Fruit fly (Drosophila melanogaster): ENCODE measurements around the gene Dhc64C.

The Dhc64C gene

DNA sequence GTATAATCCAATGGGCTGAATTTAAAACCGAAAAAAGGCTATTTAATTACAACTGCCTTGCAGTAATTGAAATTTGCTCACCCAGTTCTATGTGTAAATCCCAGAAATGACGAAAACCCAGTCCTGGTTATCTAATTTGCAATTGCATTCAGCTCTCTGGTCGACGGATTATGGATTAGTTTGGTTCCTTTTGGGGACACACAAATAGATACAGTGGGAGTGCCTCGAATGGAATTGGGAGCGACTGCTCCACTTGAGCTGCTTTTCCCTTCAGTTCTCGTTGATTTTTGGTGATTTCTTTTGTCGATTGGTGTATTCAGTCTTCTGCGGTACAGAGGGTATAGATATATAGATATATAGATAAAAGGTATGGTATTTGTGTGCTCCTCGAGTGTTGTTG lies 8.0 kb upstream of the Dhc64C start, which contains the start of gene CG13708:
Gene CG13708, minus strand, starts transcription at position 101 of the 400 bp plus-strand sequence.
- TF ChIP-seq sv (GFP tag; optimal IDR thresholded peaks at IDR 0.05): no peak
- TF ChIP-seq Vsx2 (GFP tag; optimal IDR thresholded peaks at IDR 0.05; ENCODE audit: partially characterized antibody): no peak
- no peak for TF ChIP-seq CrebA (GFP tag; optimal IDR thresholded peaks at IDR 0.05; ENCODE audit: borderline replicate concordance)
- no peak for TF ChIP-seq tai (GFP tag; optimal IDR thresholded peaks at IDR 0.05)
- TF ChIP-seq Dif (GFP tag; optimal IDR thresholded peaks at IDR 0.05; ENCODE audit: partially characterized antibody): no peak
- no peak for TF ChIP-seq Hnf4 (GFP tag; optimal IDR thresholded peaks at IDR 0.05)
- TF ChIP-seq jim (GFP tag; optimal IDR thresholded peaks at IDR 0.05): no peak
- TF ChIP-seq psq (GFP tag; optimal IDR thresholded peaks at IDR 0.05): no peak

DNA sequence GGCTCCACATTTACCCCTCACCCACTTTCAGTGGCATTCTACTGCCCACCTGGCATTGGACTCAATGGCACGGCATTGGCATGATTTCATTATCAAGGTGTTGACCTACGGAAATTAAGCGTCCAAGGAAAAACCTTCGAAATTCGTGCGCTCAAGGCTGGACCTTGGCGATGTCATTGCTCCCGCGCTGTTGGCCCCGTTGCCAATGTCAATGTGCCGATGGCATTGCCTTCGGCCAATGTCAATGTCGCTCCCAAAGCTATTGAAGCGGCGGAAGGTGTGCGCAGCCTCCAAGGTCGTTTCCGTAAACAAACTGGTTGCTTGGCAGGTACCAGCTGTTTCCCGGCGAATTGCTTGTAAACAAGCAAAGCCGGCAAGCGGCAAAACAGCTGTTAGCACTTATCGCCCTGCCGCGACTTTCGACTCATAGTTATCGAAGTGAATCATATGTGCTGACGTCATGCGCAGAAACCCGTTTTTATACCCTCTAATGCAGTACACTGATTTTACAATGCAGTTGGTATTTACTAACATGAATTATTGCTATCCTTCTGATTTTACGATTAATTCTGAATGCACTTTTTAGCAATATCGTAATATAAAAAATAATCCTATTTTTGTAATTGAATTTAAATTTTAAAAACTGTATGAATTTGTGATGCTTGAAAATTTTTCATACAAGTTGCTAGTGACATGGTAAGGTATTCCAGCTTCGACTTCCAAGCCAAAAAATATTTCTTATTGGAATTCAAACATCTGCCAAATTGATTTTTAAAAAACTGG lies 940 bp downstream of the Dhc64C start:
- no peak for TF ChIP-seq N (GFP tag; optimal IDR thresholded peaks at IDR 0.05)
- TF ChIP-seq Sp1 (GFP tag; optimal IDR thresholded peaks at IDR 0.05): peak; percentile 89
- TF ChIP-seq sv (GFP tag; optimal IDR thresholded peaks at IDR 0.05): peak; percentile 96
- peak; percentile 92 for TF ChIP-seq ey (GFP tag; optimal IDR thresholded peaks at IDR 0.05)
- peak; percentile 93 for TF ChIP-seq rgr (GFP tag; optimal IDR thresholded peaks at IDR 0.05)
- TF ChIP-seq h (GFP tag; optimal IDR thresholded peaks at IDR 0.05): peak; percentile 94
- TF ChIP-seq dsf (GFP tag; optimal IDR thresholded peaks at IDR 0.05; ENCODE audit: borderline replicate concordance): no peak
- TF ChIP-seq jim (GFP tag; optimal IDR thresholded peaks at IDR 0.05): no peak
- TF ChIP-seq Hr78 (GFP tag; optimal IDR thresholded peaks at IDR 0.05): no peak
- TF ChIP-seq br (GFP tag; optimal IDR thresholded peaks at IDR 0.05): peak; percentile 91
- no peak for TF ChIP-seq Abd-B (GFP tag; optimal IDR thresholded peaks at IDR 0.05)
- TF ChIP-seq sage (GFP tag; optimal IDR thresholded peaks at IDR 0.05): peak; percentile 94
- TF ChIP-seq fru (GFP tag; optimal IDR thresholded peaks at IDR 0.05): peak; percentile 92
- TF ChIP-seq Hnf4 (GFP tag; optimal IDR thresholded peaks at IDR 0.05): no peak
- TF ChIP-seq OdsH (GFP tag; optimal IDR thresholded peaks at IDR 0.05): peak; percentile 95
- peak; percentile 95 for TF ChIP-seq woc (GFP tag; optimal IDR thresholded peaks at IDR 0.05)
- no peak for TF ChIP-seq CrebA (GFP tag; optimal IDR thresholded peaks at IDR 0.05; ENCODE audit: borderline replicate concordance)
- no peak for TF ChIP-seq GATAd (GFP tag; optimal IDR thresholded peaks at IDR 0.05)
- TF ChIP-seq Rel (GFP tag; optimal IDR thresholded peaks at IDR 0.05): peak; percentile 53
- TF ChIP-seq Rel (tag; optimal IDR thresholded peaks at IDR 0.05): peak; percentile 30
- TF ChIP-seq brk (GFP tag; optimal IDR thresholded peaks at IDR 0.05): no peak
- no peak for TF ChIP-seq dmrt93B (GFP tag; optimal IDR thresholded peaks at IDR 0.05)
- TF ChIP-seq pan (optimal IDR thresholded peaks at IDR 0.05): no peak
- TF ChIP-seq usp (GFP tag; optimal IDR thresholded peaks at IDR 0.05): no peak
- no peak for TF ChIP-seq Myc (optimal IDR thresholded peaks at IDR 0.05)
- TF ChIP-seq lola (GFP tag; optimal IDR thresholded peaks at IDR 0.05): no peak
- peak; percentile 56 for TF ChIP-seq CG9705 (GFP tag; optimal IDR thresholded peaks at IDR 0.05)
- no peak for TF ChIP-seq Dfd (GFP tag; optimal IDR thresholded peaks at IDR 0.05)
- no peak for TF ChIP-seq Dif (GFP tag; optimal IDR thresholded peaks at IDR 0.05; ENCODE audit: partially characterized antibody)
- TF ChIP-seq HLH106 (tag; optimal IDR thresholded peaks at IDR 0.05): peak; percentile 89
- TF ChIP-seq Jra (GFP tag; optimal IDR thresholded peaks at IDR 0.05): peak; percentile 59
- peak; percentile 86 for TF ChIP-seq psq (GFP tag; optimal IDR thresholded peaks at IDR 0.05)
- TF ChIP-seq foxo (GFP tag; optimal IDR thresholded peaks at IDR 0.05): peak; percentile 71 to 95
- peak; percentile 82 for TF ChIP-seq CG32264 (GFP tag; optimal IDR thresholded peaks at IDR 0.05)
- TF ChIP-seq tai (GFP tag; optimal IDR thresholded peaks at IDR 0.05): no peak
- TF ChIP-seq dl (GFP tag; optimal IDR thresholded peaks at IDR 0.05; ENCODE audit: insufficient read depth in 1 of 2, partially characterized antibody in 2 of 2): no peak
- no peak for TF ChIP-seq Hr83 (GFP tag; optimal IDR thresholded peaks at IDR 0.05; ENCODE audit: poor library complexity, severe bottlenecking)
- no peak for TF ChIP-seq Vsx2 (GFP tag; optimal IDR thresholded peaks at IDR 0.05; ENCODE audit: partially characterized antibody)
- TF ChIP-seq Mio (GFP tag; optimal IDR thresholded peaks at IDR 0.05): no peak
